Worm (Caenorhabditis elegans) whole organism, midembryonic: ENCODE data around the gene Y49F6B.12.

Source experiments
- T22C8.4 ChIP-seq: fragments of 200-800 bp; sonication (Bioruptor generic); IDR thresholded peaks from 2 replicates; pipeline ENCODE4 v1.3.6; 2022; ENCODE audit warnings: missing genetic modification characterization, missing compliant biosample characterization
- cog-1 ChIP-seq: sonication (generic microtip); optimal IDR thresholded peaks from 2 replicates; lab custom pipeline; 2016; ENCODE audit warnings: missing genetic modification characterization, missing compliant biosample characterization
- flt-1 ChIP-seq: fragments of 200-800 bp; sonication (Bioruptor generic); IDR thresholded peaks from 2 replicates; pipeline ENCODE4 v1.3.6; 2022; ENCODE audit warnings: missing genetic modification characterization, missing compliant biosample characterization
- klf-2 ChIP-seq: fragments of 200-800 bp; sonication (Bioruptor generic); conservative IDR thresholded peaks from 2 replicates; pipeline ENCODE4 v1.3.6; 2022; ENCODE audit warnings: missing genetic modification reagents, missing genetic modification characterization, missing compliant biosample characterization
- med-1 ChIP-seq: sonication (generic microtip); optimal IDR thresholded peaks from 2 replicates; lab custom pipeline; 2017; ENCODE audit warnings: missing genetic modification characterization, mild to moderate bottlenecking, missing compliant biosample characterization, antibody characterized with exemption, missing genetic modification reagents; ENCODE audit not compliant: insufficient read depth
- ref-1 ChIP-seq: fragments of 200-800 bp; sonication (Bioruptor generic); conservative IDR thresholded peaks from 2 replicates; pipeline ENCODE4 v1.3.6; 2022; ENCODE audit warnings: missing genetic modification reagents, missing genetic modification characterization, missing compliant biosample characterization
- tab-1 ChIP-seq: fragments of 200-800 bp; sonication (Bioruptor generic); IDR thresholded peaks from 2 replicates; pipeline ENCODE4 v1.3.6; 2022; ENCODE audit warnings: missing genetic modification characterization, missing compliant biosample characterization
- ztf-23 ChIP-seq: fragments of 200-800 bp; sonication (Bioruptor generic); IDR thresholded peaks from 2 replicates; pipeline ENCODE4 v1.3.6; 2022; ENCODE audit warnings: missing genetic modification reagents, missing genetic modification characterization, missing compliant biosample characterization
- ztf-29 ChIP-seq: fragments of 200-800 bp; sonication (Bioruptor generic); IDR thresholded peaks from 2 replicates; pipeline ENCODE4 v1.3.6; 2022; ENCODE audit warnings: missing genetic modification reagents, missing genetic modification characterization, missing compliant biosample characterization

The Y49F6B.12 gene

ce11 chrII:3425433-3425832 is 46.8 kb downstream of the Y49F6B.12 start, which contains the start of gene nep-11:
Gene nep-11, minus strand, starts transcription at chrII:3425533.
- TF ChIP-seq flt-1, result no peak
- no peak for TF ChIP-seq tab-1 (GFP tag; lab: Robert Waterston, UW)
- no peak for TF ChIP-seq ref-1 (GFP tag; lab: Robert Waterston, UW)
- TF ChIP-seq ztf-23 (GFP tag; lab: Robert Waterston, UW), result no peak
- no peak for TF ChIP-seq klf-2 (GFP tag; lab: Robert Waterston, UW)
- TF ChIP-seq ztf-29 (GFP tag; lab: Robert Waterston, UW), result no peak

ce11 chrII:3422938-3423337 is 49.3 kb downstream of the Y49F6B.12 start:
- no peak for TF ChIP-seq med-1 (GFP tag; lab: Kevin White, UChicago)
- no peak for TF ChIP-seq T22C8.4 (GFP tag; lab: Robert Waterston, UW)
- TF ChIP-seq tab-1 (GFP tag; lab: Robert Waterston, UW), result no peak
- TF ChIP-seq cog-1 (tag; lab: Kevin White, UChicago), result no peak
- TF ChIP-seq ref-1 (GFP tag; lab: Robert Waterston, UW), result no peak
- no peak for TF ChIP-seq ztf-23 (GFP tag; lab: Robert Waterston, UW)
- no peak for TF ChIP-seq klf-2 (GFP tag; lab: Robert Waterston, UW)
- TF ChIP-seq ztf-29 (GFP tag; lab: Robert Waterston, UW), result no peak
- TF ChIP-seq flt-1, result no peak
